Worm (Caenorhabditis elegans) whole organism, L4/young adult: ENCODE measurements around the gene jkk-1.

Experiments used
- dao-5 ChIP-seq: sonication (generic microtip); optimal IDR thresholded peaks from 2 replicates; lab custom pipeline; 2016; ENCODE audit warnings: missing genotype, missing genetic modification characterization, moderate library complexity, missing compliant biosample characterization
- him-1 ChIP-seq: sonication (generic microtip); optimal IDR thresholded peaks from 2 replicates; lab custom pipeline; 2016; ENCODE audit warnings: missing genotype, missing genetic modification reagents, missing genetic modification characterization, missing compliant biosample characterization

- TF ChIP-seq dao-5 (tag; lab: Kevin White, UChicago) (no peak), him-1 (tag; lab: Kevin White, UChicago) (no peak)
Observed at ce11 chrX:5337959-5338358, 30.3 kb upstream of the jkk-1 start, which contains the start of gene C26B9.3.
